Worm (Caenorhabditis elegans) whole organism, L1 larva: ENCODE data around the gene tag-191.

Source experiments
- C04F5.9 ChIP-seq: sonication (generic microtip); optimal IDR thresholded peaks from 2 replicates; lab custom pipeline; 2016; ENCODE audit warnings: missing genetic modification characterization, missing compliant biosample characterization
- F16B12.6 ChIP-seq: fragments of 150-350 bp; optimal IDR thresholded peaks from 2 replicates; lab custom pipeline; 2014; ENCODE audit warnings: missing biosample characterization, missing genetic modification characterization
- aha-1 ChIP-seq: fragments of 150-350 bp; optimal IDR thresholded peaks from 2 replicates; lab custom pipeline; 2014; ENCODE audit warnings: missing biosample characterization, missing genetic modification characterization
- blmp-1 ChIP-seq: fragments of 150-350 bp; optimal IDR thresholded peaks from 2 replicates; lab custom pipeline; 2014; ENCODE audit warnings: missing biosample characterization, missing genetic modification characterization
- ceh-63 ChIP-seq: fragments of 200-800 bp; sonication (Bioruptor generic); optimal IDR thresholded peaks from 2 replicates; lab custom pipeline; 2018; ENCODE audit warnings: mild to moderate bottlenecking, missing genetic modification characterization, missing compliant biosample characterization
- ceh-8 ChIP-seq: fragments of 200-800 bp; sonication (Bioruptor generic); optimal IDR thresholded peaks from 2 replicates; lab custom pipeline; 2018; ENCODE audit warnings: mild to moderate bottlenecking, missing genetic modification characterization, moderate library complexity, missing compliant biosample characterization
- efl-1 ChIP-seq, 4 experiments: fragments of 150-350 bp; optimal IDR thresholded peaks in 3 of 4; peaks in 1 of 4; 1 replicate in 1 of 4; 2 replicates in 3 of 4; lab custom pipeline; 2014; ENCODE audit warnings: missing biosample characterization in 2 of 4, missing genetic modification characterization in 2 of 4, missing genetic modification reagents in 2 of 4
- egl-13 ChIP-seq: sonication (generic microtip); optimal IDR thresholded peaks from 2 replicates; lab custom pipeline; 2016; ENCODE audit warnings: missing genotype, missing genetic modification reagents, missing genetic modification characterization, missing compliant biosample characterization
- egl-27 ChIP-seq, 2 experiments: fragments of 150-350 bp in 1 of 2; sonication (generic microtip); optimal IDR thresholded peaks; 3 replicates each; lab custom pipeline; 2017 to 2018; ENCODE audit warnings: missing biosample characterization in 2 of 2, missing genetic modification characterization in 2 of 2, missing genetic modification reagents in 2 of 2
- elt-3 ChIP-seq, 6 experiments: fragments of 150-350 bp in 1 of 6; sonication (generic microtip); optimal IDR thresholded peaks; 2 replicates each; lab custom pipeline; 2017 to 2018; ENCODE audit warnings: missing biosample characterization in 6 of 6, missing genetic modification characterization in 6 of 6, inconsistent platforms in 1 of 6
- fos-1 ChIP-seq: fragments of 150-350 bp; optimal IDR thresholded peaks from 2 replicates; lab custom pipeline; 2014; ENCODE audit warnings: missing biosample characterization, missing genetic modification characterization
- grh-1 ChIP-seq: fragments of 200-800 bp; sonication (Bioruptor generic); IDR thresholded peaks from 2 replicates; pipeline ENCODE4 v1.3.6; 2022; ENCODE audit warnings: missing genetic modification reagents, missing genetic modification characterization, missing compliant biosample characterization
- hlh-4 ChIP-seq: sonication (generic microtip); optimal IDR thresholded peaks from 2 replicates; lab custom pipeline; 2016; ENCODE audit warnings: mild to moderate bottlenecking, missing genetic modification characterization, missing compliant biosample characterization
- hpl-2 ChIP-seq: fragments of 150-350 bp; optimal IDR thresholded peaks from 2 replicates; lab custom pipeline; 2014; ENCODE audit warnings: missing biosample characterization, missing genetic modification reagents, missing genetic modification characterization
- irx-1 ChIP-seq: sonication (generic microtip); optimal IDR thresholded peaks from 2 replicates; lab custom pipeline; 2016; ENCODE audit warnings: missing genetic modification characterization, missing compliant biosample characterization
- isw-1 ChIP-seq: fragments of 200-800 bp; sonication (Bioruptor generic); IDR thresholded peaks from 2 replicates; pipeline ENCODE4 v1.3.6; 2022; ENCODE audit warnings: missing genetic modification characterization, missing compliant biosample characterization
- lin-13 ChIP-seq: fragments of 150-350 bp; optimal IDR thresholded peaks from 2 replicates; lab custom pipeline; 2014; ENCODE audit warnings: missing biosample characterization, missing genetic modification reagents, missing genetic modification characterization
- lin-14 ChIP-seq: fragments of 200-800 bp; sonication (Bioruptor generic); optimal IDR thresholded peaks from 2 replicates; lab custom pipeline; 2018; ENCODE audit warnings: mild to moderate bottlenecking, missing genetic modification characterization, moderate library complexity, missing compliant biosample characterization
- lin-15B ChIP-seq: fragments of 150-350 bp; sonication (generic microtip); optimal IDR thresholded peaks from 3 replicates; lab custom pipeline; 2014; ENCODE audit warnings: missing biosample characterization, missing genetic modification characterization
- lin-35 ChIP-seq, 2 experiments: fragments of 150-350 bp; optimal IDR thresholded peaks; 2 replicates each; lab custom pipeline; 2014; ENCODE audit warnings: missing biosample characterization in 2 of 2, missing genetic modification characterization in 2 of 2, missing genetic modification reagents in 2 of 2
- lin-39 ChIP-seq: fragments of 150-350 bp; optimal IDR thresholded peaks from 2 replicates; lab custom pipeline; 2014; ENCODE audit warnings: missing biosample characterization, missing genetic modification reagents, missing genetic modification characterization
- lir-3 ChIP-seq: sonication (generic microtip); optimal IDR thresholded peaks from 2 replicates; lab custom pipeline; 2016; ENCODE audit warnings: mild to moderate bottlenecking, missing genetic modification characterization, moderate library complexity, missing compliant biosample characterization; ENCODE audit not compliant: poor library complexity
- lsy-2 ChIP-seq, 2 experiments: fragments of 150-350 bp; optimal IDR thresholded peaks; 2 replicates each; lab custom pipeline; 2014; ENCODE audit warnings: missing biosample characterization in 2 of 2, missing genetic modification characterization in 2 of 2
- mdl-1 ChIP-seq, 2 experiments: fragments of 150-350 bp; optimal IDR thresholded peaks; 2 replicates each; lab custom pipeline; 2014 to 2017; ENCODE audit warnings: missing biosample characterization in 2 of 2, missing genetic modification characterization in 2 of 2, inconsistent platforms in 1 of 2
- mep-1 ChIP-seq: fragments of 150-350 bp; optimal IDR thresholded peaks from 2 replicates; lab custom pipeline; 2014; ENCODE audit warnings: missing biosample characterization, missing genetic modification characterization
- nhr-11 ChIP-seq: fragments of 150-350 bp; optimal IDR thresholded peaks from 2 replicates; lab custom pipeline; 2014; ENCODE audit warnings: missing biosample characterization, missing genetic modification characterization
- nhr-12 ChIP-seq: sonication (generic microtip); optimal IDR thresholded peaks from 2 replicates; lab custom pipeline; 2017; ENCODE audit warnings: missing biosample characterization, missing genetic modification characterization
- nhr-20 ChIP-seq: sonication (generic microtip); optimal IDR thresholded peaks from 2 replicates; lab custom pipeline; 2016; ENCODE audit warnings: mild to moderate bottlenecking, missing genetic modification characterization, missing compliant biosample characterization
- nhr-71 ChIP-seq: sonication (generic microtip); optimal IDR thresholded peaks from 2 replicates; lab custom pipeline; 2016; ENCODE audit warnings: mild to moderate bottlenecking, missing genetic modification characterization, moderate library complexity, missing compliant biosample characterization
- nhr-76 ChIP-seq: sonication (generic microtip); optimal IDR thresholded peaks from 2 replicates; lab custom pipeline; 2017; ENCODE audit warnings: missing biosample characterization, missing genetic modification characterization
- nhr-77 ChIP-seq: fragments of 150-350 bp; optimal IDR thresholded peaks from 2 replicates; lab custom pipeline; 2014; ENCODE audit warnings: missing biosample characterization, missing genetic modification characterization
- nhr-84 ChIP-seq: sonication (generic microtip); optimal IDR thresholded peaks from 2 replicates; lab custom pipeline; 2017; ENCODE audit warnings: missing biosample characterization, missing genetic modification characterization
- nhr-85 ChIP-seq: sonication (generic microtip); peaks from one replicate; lab custom pipeline; 2016; ENCODE audit warnings: missing genetic modification characterization, inconsistent platforms, missing compliant biosample characterization
- pag-3 ChIP-seq: sonication (generic microtip); optimal IDR thresholded peaks from 2 replicates; lab custom pipeline; 2017; ENCODE audit warnings: missing genetic modification characterization, mild to moderate bottlenecking, missing compliant biosample characterization, antibody characterized with exemption, borderline replicate concordance; ENCODE audit not compliant: insufficient read depth
- skn-1 ChIP-seq: fragments of 150-350 bp; optimal IDR thresholded peaks from 2 replicates; lab custom pipeline; 2014; ENCODE audit warnings: missing biosample characterization, missing genetic modification characterization
- snu-23 ChIP-seq: sonication (generic microtip); optimal IDR thresholded peaks from 2 replicates; lab custom pipeline; 2016; ENCODE audit warnings: missing genetic modification characterization, missing compliant biosample characterization
- sptf-1 ChIP-seq: fragments of 150-350 bp; optimal IDR thresholded peaks from 2 replicates; lab custom pipeline; 2014; ENCODE audit warnings: missing biosample characterization, missing genetic modification characterization
- tbx-2 ChIP-seq: sonication (generic microtip); optimal IDR thresholded peaks from 2 replicates; lab custom pipeline; 2016; ENCODE audit warnings: missing genetic modification characterization, missing compliant biosample characterization
- unc-86 ChIP-seq: sonication (generic microtip); optimal IDR thresholded peaks from 2 replicates; lab custom pipeline; 2016; ENCODE audit warnings: missing genetic modification characterization, missing compliant biosample characterization
- unc-98 ChIP-seq: fragments of 200-800 bp; sonication (Bioruptor generic); IDR thresholded peaks from 2 replicates; pipeline ENCODE4 v1.3.6; 2022; ENCODE audit warnings: missing genetic modification characterization, missing compliant biosample characterization
- vab-15 ChIP-seq: sonication (generic microtip); optimal IDR thresholded peaks from 2 replicates; lab custom pipeline; 2017; ENCODE audit warnings: missing genotype, mild to moderate bottlenecking, missing genetic modification characterization, missing compliant biosample characterization
- zip-4 ChIP-seq: fragments of 200-800 bp; sonication (Bioruptor generic); optimal IDR thresholded peaks from 2 replicates; lab custom pipeline; 2018; ENCODE audit warnings: mild to moderate bottlenecking, missing genetic modification characterization, moderate library complexity, missing compliant biosample characterization
- ztf-4 ChIP-seq: fragments of 150-350 bp; optimal IDR thresholded peaks from 2 replicates; lab custom pipeline; 2014; ENCODE audit warnings: missing biosample characterization, missing genetic modification characterization

The tag-191 gene

ce11 chrV:14501136-14501535 is 35.0 kb downstream of the tag-191 start, which contains the start of gene R02D5.24:
TSS of gene R02D5.24 (plus strand) at chrV:14501340.
- TF ChIP-seq ceh-8 (no peak), lsy-2 (tag; optimal IDR thresholded peaks at IDR 0.05; lab: Kevin White, UChicago) (no peak), lin-14 (peak; percentile 35), isw-1 (GFP tag; lab: Robert Waterston, UW) (no peak), mep-1 (peak; percentile 1), F16B12.6 (tag; lab: Kevin White, UChicago) (no peak), pag-3 (no peak), grh-1 (0 out of 2 replicates have a peak, but pooled peaks have one; percentile 7), blmp-1 (tag; lab: Kevin White, UChicago) (peak; percentile 30), ceh-63 (GFP tag; lab: Kevin White, UChicago) (no peak)
- TF ChIP-seq, all 84 proteins: peak for 4

ce11 chrV:14500554-14500953 is 35.6 kb downstream of the tag-191 start:
- TF ChIP-seq unc-98 (no peak), irx-1 (tag; lab: Kevin White, UChicago) (peak; percentile 13), nhr-77 (tag; lab: Kevin White, UChicago) (no peak), blmp-1 (tag; lab: Kevin White, UChicago) (peak; percentile 57), lin-14 (peak; percentile 53), tbx-2 (no peak), mep-1 (peak; percentile 0)

DNA sequence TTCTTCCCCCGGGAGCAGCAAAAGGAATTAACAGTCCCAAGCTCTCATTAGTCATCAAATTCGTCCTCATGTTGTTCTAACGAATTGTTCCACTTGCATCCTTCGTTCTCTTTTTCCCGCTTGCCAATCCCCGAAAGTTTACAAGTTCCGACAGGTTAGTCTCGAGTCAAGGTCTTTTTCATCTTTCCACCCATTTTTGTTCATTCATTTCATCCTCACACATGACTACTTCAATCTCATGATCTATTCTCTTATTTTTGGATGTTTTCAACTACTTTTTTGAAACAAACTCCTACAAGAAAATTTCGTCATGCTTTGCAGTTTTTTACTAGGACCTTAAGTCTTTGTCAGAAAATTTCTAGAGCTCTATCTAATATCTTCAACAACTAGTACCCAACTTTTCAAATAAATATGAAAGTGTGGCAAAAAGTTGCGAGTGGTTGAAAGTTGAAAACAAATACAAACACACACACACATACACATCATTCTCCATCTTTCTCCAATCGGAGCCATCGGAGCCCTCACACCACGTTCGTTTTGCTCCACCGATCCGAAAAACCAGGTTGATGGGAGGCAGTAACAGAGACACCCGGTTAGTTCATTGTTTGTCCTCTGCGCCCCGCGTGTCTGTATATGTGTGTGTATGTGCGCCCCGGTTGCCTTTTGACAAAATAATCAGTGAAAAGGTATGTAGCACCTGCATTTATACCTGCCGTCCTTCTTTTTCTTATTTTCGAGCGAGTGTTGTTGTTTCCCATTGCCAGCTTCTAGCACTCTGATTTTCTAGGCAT is 36.9 kb downstream of the tag-191 start:
- no peak for TF ChIP-seq isw-1 (GFP tag; lab: Robert Waterston, UW)
- TF ChIP-seq zip-4: no peak
- TF ChIP-seq nhr-85 (tag; lab: Kevin White, UChicago): peak; percentile 83
- TF ChIP-seq aha-1 (tag; lab: Kevin White, UChicago): no peak
- TF ChIP-seq skn-1 (tag; lab: Kevin White, UChicago): peak; percentile 42
- no peak for TF ChIP-seq vab-15 (tag; lab: Kevin White, UChicago)
- peak; percentile 17 for TF ChIP-seq snu-23 (GFP tag; lab: Kevin White, UChicago)
- no peak for TF ChIP-seq egl-27 (tag; optimal IDR thresholded peaks at IDR 0.05; lab: Kevin White, UChicago)
- TF ChIP-seq elt-3 (tag; optimal IDR thresholded peaks at IDR 0.05; lab: Kevin White, UChicago): peak in 2 of 6 experiments; percentile 47 to 65
- no peak for TF ChIP-seq efl-1 (optimal IDR thresholded peaks at IDR 0.05; lab: Kevin White, UChicago)
- TF ChIP-seq efl-1 (GFP tag; optimal IDR thresholded peaks at IDR 0.05 in 1 of 2; lab: Kevin White, UChicago): peak in 1 of 2 experiments; percentile 91
- no peak for TF ChIP-seq egl-13
- TF ChIP-seq lir-3 (tag; lab: Kevin White, UChicago): no peak
- TF ChIP-seq mep-1: peak; percentile 45
- no peak for TF ChIP-seq nhr-11 (tag; lab: Kevin White, UChicago)
- no peak for TF ChIP-seq unc-86
- TF ChIP-seq F16B12.6 (tag; lab: Kevin White, UChicago): no peak
- TF ChIP-seq ceh-8: no peak
- TF ChIP-seq ztf-4: no peak
- no peak for TF ChIP-seq irx-1 (tag; lab: Kevin White, UChicago)
- no peak for TF ChIP-seq nhr-12 (tag; lab: Kevin White, UChicago)
- TF ChIP-seq pag-3: no peak
- TF ChIP-seq lin-39 (tag; lab: Kevin White, UChicago): no peak
- TF ChIP-seq lin-35 (GFP tag; optimal IDR thresholded peaks at IDR 0.05; lab: Kevin White, UChicago): peak in 1 of 2 experiments; percentile 46
- peak; percentile 44 for TF ChIP-seq blmp-1 (tag; lab: Kevin White, UChicago)
- TF ChIP-seq nhr-71: no peak
- no peak for TF ChIP-seq ceh-63 (GFP tag; lab: Kevin White, UChicago)
- no peak for TF ChIP-seq lin-13
- no peak for TF ChIP-seq nhr-76
- TF ChIP-seq lsy-2 (tag; optimal IDR thresholded peaks at IDR 0.05; lab: Kevin White, UChicago): peak in 1 of 2 experiments; percentile 22
- TF ChIP-seq nhr-84 (tag; lab: Kevin White, UChicago): no peak
- no peak for TF ChIP-seq C04F5.9
- TF ChIP-seq lin-15B (tag; lab: Kevin White, UChicago): no peak
- TF ChIP-seq fos-1 (tag; lab: Kevin White, UChicago): no peak
- TF ChIP-seq hlh-4 (tag; lab: Kevin White, UChicago): no peak
- TF ChIP-seq hpl-2 (GFP tag; lab: Kevin White, UChicago): no peak
- no peak for TF ChIP-seq mdl-1 (tag; optimal IDR thresholded peaks at IDR 0.05; lab: Kevin White, UChicago)
- no peak for TF ChIP-seq grh-1
- no peak for TF ChIP-seq sptf-1 (tag; lab: Kevin White, UChicago)
- peak; percentile 59 for TF ChIP-seq lin-14
- TF ChIP-seq nhr-20 (tag; lab: Kevin White, UChicago): peak; percentile 39
